Worm (Caenorhabditis elegans) whole organism, L1 larva: Measurements from ENCODE around the gene plpp-1.1.

Experiments used
- aha-1 ChIP-seq: fragments of 150-350 bp; optimal IDR thresholded peaks from 2 replicates; lab custom pipeline; 2014; ENCODE audit warnings: missing biosample characterization, missing genetic modification characterization
- dpl-1 ChIP-seq, 3 experiments: fragments of 150-350 bp in 2 of 3; sonication (generic microtip) in 1 of 3; optimal IDR thresholded peaks; 2 replicates each; lab custom pipeline; 2014 to 2017; ENCODE audit warnings: missing biosample characterization in 3 of 3, missing genetic modification characterization in 3 of 3, missing genetic modification reagents in 3 of 3
- lin-13 ChIP-seq: fragments of 150-350 bp; optimal IDR thresholded peaks from 2 replicates; lab custom pipeline; 2014; ENCODE audit warnings: missing biosample characterization, missing genetic modification reagents, missing genetic modification characterization
- ztf-4 ChIP-seq: fragments of 150-350 bp; optimal IDR thresholded peaks from 2 replicates; lab custom pipeline; 2014; ENCODE audit warnings: missing biosample characterization, missing genetic modification characterization

ce11 chrII:3975942-3976341, 48.1 kb upstream of the plpp-1.1 start, which contains the start of gene dos-2:
- TF ChIP-seq aha-1 (tag; lab: Kevin White, UChicago) (no peak), lin-13 (GFP tag; lab: Kevin White, UChicago) (no peak), dpl-1 (GFP tag; optimal IDR thresholded peaks at IDR 0.05; lab: Kevin White, UChicago) (no peak), ztf-4 (tag; lab: Kevin White, UChicago) (no peak)
